Worm (Caenorhabditis elegans) whole organism, mixed stage, embryonic: ENCODE measurements around the gene deg-3.

Experiments used
- bed-3 ChIP-seq: fragments of 200-800 bp; sonication (Bioruptor generic); optimal IDR thresholded peaks from 3 replicates; lab custom pipeline; 2018; ENCODE audit warnings: mild to moderate bottlenecking, missing genetic modification characterization, moderate library complexity, missing compliant biosample characterization
- mep-1 ChIP-seq: fragments of 150-350 bp; optimal IDR thresholded peaks from 2 replicates; lab custom pipeline; 2017; ENCODE audit warnings: missing biosample characterization, missing genetic modification reagents, missing genetic modification characterization, inconsistent platforms
- nhr-12 ChIP-seq: fragments of 150-350 bp; optimal IDR thresholded peaks from 2 replicates; lab custom pipeline; 2014; ENCODE audit warnings: missing biosample characterization, missing genetic modification characterization
- nhr-237 ChIP-seq: fragments of 150-350 bp; optimal IDR thresholded peaks from 2 replicates; lab custom pipeline; 2014; ENCODE audit warnings: missing biosample characterization, missing genetic modification characterization
- sptf-1 ChIP-seq: sonication (generic microtip); optimal IDR thresholded peaks from 2 replicates; lab custom pipeline; 2017; ENCODE audit warnings: mild to moderate bottlenecking, missing genetic modification characterization, moderate library complexity, missing compliant biosample characterization

DNA sequence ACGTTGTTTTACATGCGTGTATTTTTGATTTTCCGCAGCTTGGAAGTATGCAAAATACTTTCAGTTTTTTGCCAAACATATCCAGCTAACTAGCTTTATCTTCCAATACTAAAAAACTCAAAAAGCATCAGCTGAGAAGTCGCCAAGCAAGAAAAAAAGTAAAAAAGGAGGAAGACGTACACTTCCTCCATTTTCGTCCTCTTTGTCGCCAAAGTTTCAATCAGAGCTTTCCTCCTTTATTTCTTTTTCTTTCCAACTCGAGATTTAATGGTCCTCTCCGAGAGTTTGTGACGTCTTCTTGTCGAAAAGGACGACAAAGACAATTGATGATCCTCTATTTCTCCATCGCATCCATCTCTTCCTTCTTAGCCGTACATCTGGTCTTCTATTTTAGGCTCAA lies 34.4 kb downstream of the deg-3 start:
- TF ChIP-seq mep-1 (tag; lab: Kevin White, UChicago) (no peak), nhr-12 (no peak), bed-3 (GFP tag; lab: Kevin White, UChicago) (no peak), nhr-237 (tag; lab: Kevin White, UChicago) (no peak), sptf-1 (no peak)
